Worm (Caenorhabditis elegans): Measurements from ENCODE around the gene srd-31.

Gene srd-31

DNA sequence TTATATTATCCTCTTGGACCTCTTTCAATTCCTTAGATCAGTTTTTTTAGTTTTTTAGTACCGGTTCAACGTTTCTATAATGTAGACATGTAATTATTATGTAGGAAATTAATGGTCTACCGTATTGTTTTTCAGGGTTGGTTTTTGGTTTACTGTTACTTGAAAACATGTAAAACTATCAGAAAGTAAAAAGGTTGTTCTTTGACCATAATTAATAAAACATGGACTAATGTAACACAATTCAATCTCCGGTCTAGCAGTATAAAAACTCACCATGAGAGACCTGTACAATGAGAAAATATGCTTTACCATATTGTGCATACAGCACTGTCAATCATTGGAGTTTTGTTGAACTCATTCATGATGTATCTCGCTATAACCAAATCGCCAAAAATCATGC is 912 bp upstream of the srd-31 start, which contains the start of gene srd-29:
Gene srd-29, plus strand, starts transcription at position 301 of the 400 bp plus-strand sequence.
- TF ChIP-seq elt-1 (tag; optimal IDR thresholded peaks at IDR 0.05; ENCODE audit: borderline replicate concordance, insufficient read depth) = no peak
- no peak for TF ChIP-seq snpc-4 (tag; optimal IDR thresholded peaks at IDR 0.05)
- TF ChIP-seq ceh-39 (tag; optimal IDR thresholded peaks at IDR 0.05) = no peak
- no peak for TF ChIP-seq lsy-2 (tag; optimal IDR thresholded peaks at IDR 0.05)
- no peak for TF ChIP-seq nhr-237 (tag; optimal IDR thresholded peaks at IDR 0.05)
- TF ChIP-seq ceh-83 (GFP tag; optimal IDR thresholded peaks at IDR 0.05) = no peak
- no peak for TF ChIP-seq ztf-11 (tag; optimal IDR thresholded peaks at IDR 0.05)

DNA sequence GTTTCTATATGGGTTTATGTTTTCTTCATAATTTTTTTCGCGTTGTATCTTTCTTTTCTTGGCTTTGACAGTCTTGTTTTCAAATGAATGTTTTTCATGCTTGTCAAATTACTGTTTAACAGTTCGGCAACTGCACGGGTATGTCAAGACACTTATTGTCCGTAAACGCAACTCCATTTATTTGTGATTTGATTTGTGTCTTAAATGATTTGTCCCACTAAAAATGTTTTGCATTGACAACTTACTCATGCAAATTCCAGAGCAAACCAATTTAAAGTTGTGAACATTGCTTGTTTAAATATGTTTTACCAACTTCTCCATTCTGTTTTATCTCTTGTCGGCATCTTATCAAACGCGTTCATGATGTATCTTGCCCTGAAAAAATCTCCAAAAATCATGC is 2.8 kb downstream of the srd-31 start, which contains the start of gene srd-25:
Gene srd-25, plus strand, starts transcription at position 301 of the 400 bp plus-strand sequence.
- TF ChIP-seq ztf-11 (tag; optimal IDR thresholded peaks at IDR 0.05) (no peak), lsy-2 (tag; optimal IDR thresholded peaks at IDR 0.05) (no peak), mls-2 (tag; optimal IDR thresholded peaks at IDR 0.05) (no peak), nhr-12 (tag; optimal IDR thresholded peaks at IDR 0.05) (no peak), nhr-76 (tag; optimal IDR thresholded peaks at IDR 0.05) (no peak), hlh-1 (tag; optimal IDR thresholded peaks at IDR 0.05) (no peak), drap-1 (GFP tag; optimal IDR thresholded peaks at IDR 0.05) (no peak), nhr-237 (tag; optimal IDR thresholded peaks at IDR 0.05) (no peak), cnd-1 (tag; optimal IDR thresholded peaks at IDR 0.05) (no peak)

DNA sequence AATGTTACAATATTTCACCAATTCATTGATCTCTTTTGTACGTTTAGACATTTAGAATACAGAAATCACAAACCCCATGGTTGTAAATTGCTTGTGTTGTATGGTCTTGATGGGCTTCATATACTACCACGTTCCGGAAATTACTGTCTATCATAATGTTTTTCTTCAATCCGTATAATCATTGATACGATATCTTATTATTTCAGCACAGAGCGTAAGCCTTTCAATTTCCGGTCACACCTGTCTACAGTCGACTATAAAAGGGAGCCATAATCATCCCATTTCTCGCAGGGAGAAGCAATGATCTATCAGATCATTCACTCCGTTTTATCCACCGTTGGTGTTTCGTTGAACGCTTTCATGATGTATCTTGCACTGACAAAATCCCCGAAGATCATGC is 5.1 kb downstream of the srd-31 start, which contains the start of gene srd-30:
Gene srd-30, plus strand, starts transcription at position 301 of the 400 bp plus-strand sequence.
- TF ChIP-seq nhr-76 (tag; optimal IDR thresholded peaks at IDR 0.05) (no peak), drap-1 (GFP tag; optimal IDR thresholded peaks at IDR 0.05) (no peak), ztf-11 (tag; optimal IDR thresholded peaks at IDR 0.05) (no peak), lin-13 (tag; optimal IDR thresholded peaks at IDR 0.05) (no peak), sem-2 (GFP tag; optimal IDR thresholded peaks at IDR 0.05) (no peak), sptf-1 (tag; optimal IDR thresholded peaks at IDR 0.05) (no peak), unc-120 (tag; optimal IDR thresholded peaks at IDR 0.05; ENCODE audit: poor library complexity, severe bottlenecking) (no peak), unc-39 (tag; optimal IDR thresholded peaks at IDR 0.05) (no peak), unc-62 (GFP tag; optimal IDR thresholded peaks at IDR 0.05) (no peak), nhr-12 (tag; optimal IDR thresholded peaks at IDR 0.05) (no peak)

DNA sequence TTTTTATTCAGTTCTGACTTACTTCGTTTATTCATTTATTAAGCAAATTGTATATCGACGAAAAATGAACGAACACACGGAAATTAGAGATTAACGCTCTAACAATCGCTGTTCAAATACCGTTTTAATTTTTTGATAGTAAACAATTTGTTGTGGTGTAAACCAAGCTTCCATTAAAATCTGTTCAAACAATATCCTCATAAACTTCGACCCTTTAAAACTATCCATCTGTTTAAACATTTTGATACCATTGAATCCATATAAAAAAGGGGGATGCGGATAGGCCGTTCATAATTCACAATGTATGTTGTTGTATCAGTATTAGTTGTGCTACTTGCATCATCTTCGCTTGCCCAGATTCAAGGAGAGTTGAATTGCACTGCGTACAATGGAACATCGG is 8.0 kb downstream of the srd-31 start, which contains the start of gene F07C4.6:
Gene F07C4.6, plus strand, starts transcription at position 301 of the 400 bp plus-strand sequence.
- TF ChIP-seq nhr-2 (tag; optimal IDR thresholded peaks at IDR 0.05) = no peak
- no peak for TF ChIP-seq hlh-1 (tag; optimal IDR thresholded peaks at IDR 0.05)
- TF ChIP-seq nhr-237 (tag; optimal IDR thresholded peaks at IDR 0.05) = no peak
- no peak for TF ChIP-seq M03D4.4 (tag; optimal IDR thresholded peaks at IDR 0.05)
- TF ChIP-seq mab-5 (tag; optimal IDR thresholded peaks at IDR 0.05) = no peak
- no peak for TF ChIP-seq tbx-8 (GFP tag; optimal IDR thresholded peaks at IDR 0.05)
- no peak for TF ChIP-seq unc-39 (tag; optimal IDR thresholded peaks at IDR 0.05)
- TF ChIP-seq ces-1 (GFP tag; optimal IDR thresholded peaks at IDR 0.05) = no peak

DNA sequence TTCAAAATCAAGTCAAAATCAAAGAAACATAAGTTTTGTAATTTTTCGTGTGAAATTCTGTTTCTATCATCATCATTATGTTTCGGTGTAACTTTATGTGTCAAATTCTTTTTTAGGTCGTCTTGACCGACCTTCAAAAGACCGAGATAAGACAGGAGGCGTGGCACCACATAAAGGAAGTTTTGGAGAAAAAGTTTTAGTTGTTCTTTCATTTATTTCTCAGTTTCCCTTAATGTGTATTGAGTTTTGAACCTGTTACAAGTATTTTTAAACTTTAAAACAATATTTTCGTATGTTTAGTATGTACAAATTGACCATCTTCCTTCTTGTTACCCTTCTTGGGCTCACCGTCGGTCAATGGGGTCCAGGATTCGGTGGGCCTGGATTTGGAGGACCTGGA is 9.9 kb downstream of the srd-31 start, which contains the start of gene grsp-4:
Gene grsp-4, plus strand, starts transcription at position 301 of the 400 bp plus-strand sequence.
- TF ChIP-seq mab-5 (tag; optimal IDR thresholded peaks at IDR 0.05) (no peak), lsy-2 (tag; optimal IDR thresholded peaks at IDR 0.05) (no peak), tbx-8 (GFP tag; optimal IDR thresholded peaks at IDR 0.05) (no peak), nhr-237 (tag; optimal IDR thresholded peaks at IDR 0.05) (no peak), nhr-2 (tag; optimal IDR thresholded peaks at IDR 0.05) (no peak), snpc-4 (tag; optimal IDR thresholded peaks at IDR 0.05) (no peak), nhr-28 (tag; optimal IDR thresholded peaks at IDR 0.05) (no peak), ceh-39 (tag; optimal IDR thresholded peaks at IDR 0.05) (no peak), pha-4 (tag; optimal IDR thresholded peaks at IDR 0.05) (no peak), drap-1 (GFP tag; optimal IDR thresholded peaks at IDR 0.05) (no peak), hlh-1 (tag; optimal IDR thresholded peaks at IDR 0.05) (no peak), nhr-76 (tag; optimal IDR thresholded peaks at IDR 0.05) (no peak), mls-2 (tag; optimal IDR thresholded peaks at IDR 0.05) (no peak), unc-39 (tag; optimal IDR thresholded peaks at IDR 0.05) (no peak), cnd-1 (tag; optimal IDR thresholded peaks at IDR 0.05) (no peak), flh-1 (GFP tag; optimal IDR thresholded peaks at IDR 0.05) (no peak), M03D4.4 (tag; optimal IDR thresholded peaks at IDR 0.05) (no peak), sem-2 (GFP tag; optimal IDR thresholded peaks at IDR 0.05) (no peak)

DNA sequence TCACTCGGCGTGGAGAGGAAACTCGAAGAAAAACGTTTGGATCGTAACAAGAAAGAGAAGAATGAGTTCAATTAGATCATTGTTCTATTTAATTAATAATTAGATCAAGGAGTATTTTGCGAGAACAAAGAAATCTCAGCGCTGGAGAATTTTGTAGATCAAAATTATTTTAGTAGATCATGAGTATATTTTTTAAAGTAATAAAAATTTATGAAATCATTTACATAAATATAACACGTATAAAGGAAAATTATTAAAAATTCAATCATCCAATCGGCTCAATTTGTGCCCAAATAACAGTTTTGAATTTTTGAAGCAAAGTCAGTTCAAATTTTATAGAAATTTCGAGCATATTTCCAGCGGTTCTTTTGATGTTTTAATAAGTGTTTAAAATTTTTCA is 10.4 kb downstream of the srd-31 start, which contains the start of gene C50E3.13:
Gene C50E3.13, minus strand, starts transcription at position 101 of the 400 bp plus-strand sequence.
- TF ChIP-seq unc-62 (GFP tag; optimal IDR thresholded peaks at IDR 0.05) (no peak), nhr-28 (tag; optimal IDR thresholded peaks at IDR 0.05) (no peak), pha-4 (tag; optimal IDR thresholded peaks at IDR 0.05) (no peak), lin-32 (GFP tag; optimal IDR thresholded peaks at IDR 0.05) (no peak), ztf-11 (tag; optimal IDR thresholded peaks at IDR 0.05) (no peak), unc-39 (tag; optimal IDR thresholded peaks at IDR 0.05) (no peak)

Measured in whole organism, mixed stage, embryonic.